Fruit fly (Drosophila melanogaster): Measurements from ENCODE around the gene CG12991.

- TF ChIP-seq Sox15 (GFP tag; optimal IDR thresholded peaks at IDR 0.05) (no peak), fd85E (GFP tag; optimal IDR thresholded peaks at IDR 0.05) (no peak), pdm3 (GFP tag; optimal IDR thresholded peaks at IDR 0.05) (peak; percentile 29), Sox102F (GFP tag; optimal IDR thresholded peaks at IDR 0.05) (no peak), CG11762 (GFP tag; optimal IDR thresholded peaks at IDR 0.05; ENCODE audit: insufficient read depth) (no peak), topi (GFP tag; optimal IDR thresholded peaks at IDR 0.05) (no peak), Gug (GFP tag; IDR thresholded peaks at IDR 0.05) (no peak)
These were observed 24.5 kb upstream of the CG12991 start for dm6 chrX:17555139-17555538.
